Worm (Caenorhabditis elegans) whole organism, late embryonic: ENCODE data around the gene K07F5.17.

Experiments
- C08G9.2 ChIP-seq: sonication (generic microtip); optimal IDR thresholded peaks from 2 replicates; lab custom pipeline; 2016; ENCODE audit warnings: mild to moderate bottlenecking, missing genetic modification characterization, moderate library complexity, missing compliant biosample characterization
- F13H6.1 ChIP-seq: sonication (generic microtip); optimal IDR thresholded peaks from 2 replicates; lab custom pipeline; 2016; ENCODE audit warnings: missing genetic modification characterization, missing compliant biosample characterization
- K09A11.1 ChIP-seq: sonication (generic microtip); optimal IDR thresholded peaks from 2 replicates; lab custom pipeline; 2017; ENCODE audit warnings: antibody characterized with exemption, mild to moderate bottlenecking, missing genetic modification characterization, missing compliant biosample characterization; ENCODE audit not compliant: insufficient read depth
- T23F11.4 ChIP-seq: fragments of 200-800 bp; sonication (Bioruptor generic); optimal IDR thresholded peaks from 2 replicates; lab custom pipeline; 2018; ENCODE audit warnings: mild to moderate bottlenecking, missing genetic modification characterization, missing compliant biosample characterization
- Y22D7AL.16 ChIP-seq: sonication (generic microtip); optimal IDR thresholded peaks from 2 replicates; lab custom pipeline; 2016; ENCODE audit warnings: missing genetic modification characterization, missing compliant biosample characterization
- ceh-14 ChIP-seq: sonication (generic microtip); optimal IDR thresholded peaks from 2 replicates; lab custom pipeline; 2016; ENCODE audit warnings: missing genotype, missing genetic modification characterization, missing compliant biosample characterization
- ceh-2 ChIP-seq: sonication (generic microtip); optimal IDR thresholded peaks from 2 replicates; lab custom pipeline; 2016; ENCODE audit warnings: missing genotype, missing genetic modification characterization, missing compliant biosample characterization
- ceh-22 ChIP-seq: sonication (generic microtip); optimal IDR thresholded peaks from 2 replicates; lab custom pipeline; 2017; ENCODE audit warnings: missing biosample characterization, missing genetic modification characterization
- ceh-30 ChIP-seq: fragments of 150-350 bp; optimal IDR thresholded peaks from 2 replicates; lab custom pipeline; 2014; ENCODE audit warnings: missing biosample characterization, missing genetic modification characterization
- ceh-31 ChIP-seq: sonication (generic microtip); optimal IDR thresholded peaks from 2 replicates; lab custom pipeline; 2016; ENCODE audit warnings: missing genetic modification characterization, missing compliant biosample characterization
- ceh-48 ChIP-seq: sonication (generic microtip); optimal IDR thresholded peaks from 2 replicates; lab custom pipeline; 2016; ENCODE audit warnings: missing genetic modification characterization, inconsistent platforms, missing compliant biosample characterization
- ceh-6 ChIP-seq: fragments of 200-800 bp; sonication (Bioruptor generic); optimal IDR thresholded peaks from 2 replicates; lab custom pipeline; 2018; ENCODE audit warnings: mild to moderate bottlenecking, missing genetic modification characterization, missing compliant biosample characterization
- ceh-9 ChIP-seq: sonication (generic microtip); optimal IDR thresholded peaks from 2 replicates; lab custom pipeline; 2016; ENCODE audit warnings: mild to moderate bottlenecking, missing genetic modification characterization, inconsistent platforms, missing compliant biosample characterization
- che-1 ChIP-seq: sonication (generic microtip); optimal IDR thresholded peaks from 2 replicates; lab custom pipeline; 2016; ENCODE audit warnings: mild to moderate bottlenecking, missing genetic modification characterization, missing compliant biosample characterization
- dmd-4 ChIP-seq: sonication (generic microtip); optimal IDR thresholded peaks from 2 replicates; lab custom pipeline; 2016; ENCODE audit warnings: borderline replicate concordance, missing genetic modification characterization, missing compliant biosample characterization
- elt-2 ChIP-seq: sonication (generic microtip); optimal IDR thresholded peaks from 2 replicates; lab custom pipeline; 2016; ENCODE audit warnings: missing genetic modification reagents, missing genetic modification characterization, missing compliant biosample characterization
- ets-4 ChIP-seq: sonication (generic microtip); optimal IDR thresholded peaks from 2 replicates; lab custom pipeline; 2016; ENCODE audit warnings: missing genetic modification characterization, missing compliant biosample characterization
- eyg-1 ChIP-seq: sonication (generic microtip); optimal IDR thresholded peaks from 2 replicates; lab custom pipeline; 2016; ENCODE audit warnings: missing genotype, missing genetic modification characterization, missing compliant biosample characterization
- fax-1 ChIP-seq: sonication (generic microtip); optimal IDR thresholded peaks from 2 replicates; lab custom pipeline; 2016; ENCODE audit warnings: missing genotype, missing genetic modification characterization, missing compliant biosample characterization
- hlh-30 ChIP-seq: sonication (generic microtip); optimal IDR thresholded peaks from 2 replicates; lab custom pipeline; 2017; ENCODE audit warnings: antibody characterized with exemption, missing genetic modification characterization, missing compliant biosample characterization; ENCODE audit not compliant: insufficient read depth
- hlh-8 ChIP-seq: sonication (generic microtip); optimal IDR thresholded peaks from 2 replicates; lab custom pipeline; 2016; ENCODE audit warnings: missing genotype, missing genetic modification characterization, missing compliant biosample characterization
- lim-6 ChIP-seq: sonication (generic microtip); optimal IDR thresholded peaks from 2 replicates; lab custom pipeline; 2016; ENCODE audit warnings: missing genetic modification characterization, missing compliant biosample characterization
- mec-3 ChIP-seq: sonication (generic microtip); optimal IDR thresholded peaks from 2 replicates; lab custom pipeline; 2016; ENCODE audit warnings: borderline replicate concordance, missing genetic modification characterization, missing compliant biosample characterization
- nfya-1 ChIP-seq: sonication (generic microtip); optimal IDR thresholded peaks from 2 replicates; lab custom pipeline; 2017; ENCODE audit warnings: missing genetic modification characterization, mild to moderate bottlenecking, missing compliant biosample characterization, antibody characterized with exemption, moderate library complexity
- odd-2 ChIP-seq: sonication (generic microtip); optimal IDR thresholded peaks from 2 replicates; lab custom pipeline; 2017; ENCODE audit warnings: antibody characterized with exemption, mild to moderate bottlenecking, missing genetic modification characterization, missing compliant biosample characterization
- pag-3 ChIP-seq: sonication (generic microtip); optimal IDR thresholded peaks from 2 replicates; lab custom pipeline; 2016; ENCODE audit warnings: missing compliant biosample characterization, missing genetic modification characterization, borderline replicate concordance
- pax-1 ChIP-seq: fragments of 150-350 bp; optimal IDR thresholded peaks from 2 replicates; lab custom pipeline; 2014; ENCODE audit warnings: missing biosample characterization, missing genetic modification characterization
- pha-4 ChIP-seq: fragments of 150-350 bp; optimal IDR thresholded peaks from 2 replicates; lab custom pipeline; 2018; ENCODE audit warnings: missing biosample characterization, missing genetic modification reagents, missing genetic modification characterization
- pqm-1 ChIP-seq: sonication (generic microtip); optimal IDR thresholded peaks from 2 replicates; lab custom pipeline; 2016; ENCODE audit warnings: missing genetic modification characterization, missing compliant biosample characterization
- ref-2 ChIP-seq: sonication (generic microtip); optimal IDR thresholded peaks from 2 replicates; lab custom pipeline; 2016; ENCODE audit warnings: missing genetic modification characterization, missing compliant biosample characterization
- sox-2 ChIP-seq: fragments of 200-800 bp; sonication (Bioruptor generic); IDR thresholded peaks from 2 replicates; pipeline ENCODE4 v1.3.6; 2022; ENCODE audit warnings: missing genetic modification reagents, missing genetic modification characterization, missing compliant biosample characterization
- sox-4 ChIP-seq: sonication (generic microtip); optimal IDR thresholded peaks from 2 replicates; lab custom pipeline; 2017; ENCODE audit warnings: mild to moderate bottlenecking, missing genetic modification characterization, inconsistent platforms, missing compliant biosample characterization
- tbx-2 ChIP-seq: sonication (generic microtip); optimal IDR thresholded peaks from 2 replicates; lab custom pipeline; 2016; ENCODE audit warnings: missing genetic modification characterization, missing compliant biosample characterization
- unc-3 ChIP-seq, 2 experiments: fragments of 200-800 bp in 1 of 2; sonication (Bioruptor generic) in 1 of 2; sonication (generic microtip) in 1 of 2; conservative IDR thresholded peaks in 1 of 2; optimal IDR thresholded peaks in 1 of 2; 2 replicates each; pipeline versions ENCODE4 v1.3.6 to Lab custom; 2016 to 2022; ENCODE audit warnings: missing compliant biosample characterization in 2 of 2, missing genetic modification characterization in 2 of 2, missing genetic modification reagents in 1 of 2
- unc-42 ChIP-seq: sonication (generic microtip); optimal IDR thresholded peaks from 2 replicates; lab custom pipeline; 2016; ENCODE audit warnings: missing genotype, missing genetic modification characterization, missing compliant biosample characterization
- unc-86 ChIP-seq: sonication (generic microtip); optimal IDR thresholded peaks from 2 replicates; lab custom pipeline; 2016; ENCODE audit warnings: missing genetic modification characterization, missing compliant biosample characterization
- zip-5 ChIP-seq: sonication (generic microtip); optimal IDR thresholded peaks from 2 replicates; lab custom pipeline; 2016; ENCODE audit warnings: missing genetic modification characterization, missing compliant biosample characterization
- ztf-16 ChIP-seq: sonication (generic microtip); optimal IDR thresholded peaks from 2 replicates; lab custom pipeline; 2017; ENCODE audit warnings: missing genetic modification characterization, missing compliant biosample characterization

Gene K07F5.17

DNA sequence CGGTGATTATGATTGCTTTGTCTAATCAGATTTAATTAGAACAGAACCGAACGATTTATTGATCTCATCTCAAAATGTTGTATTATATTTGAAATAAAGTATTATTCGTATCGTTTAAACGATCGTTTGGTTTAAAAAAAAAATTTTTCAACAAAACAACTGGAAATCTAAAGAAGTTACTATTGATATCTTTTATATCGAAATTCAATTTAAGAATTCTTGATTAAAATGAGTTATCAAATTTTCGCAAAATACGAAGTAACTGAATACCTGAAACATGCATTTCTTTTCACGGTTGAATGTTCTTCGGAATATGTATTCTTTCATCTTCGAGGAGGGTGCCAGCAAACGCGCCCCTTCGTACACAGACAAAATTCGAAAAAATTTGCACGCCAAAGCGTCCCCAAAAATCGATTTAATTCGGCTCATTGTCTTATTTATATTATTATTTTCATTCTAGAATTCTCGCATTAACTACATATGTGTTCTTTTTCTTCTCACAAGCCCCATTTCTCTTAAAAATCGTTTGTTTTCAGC, 15.8 kb downstream of the K07F5.17 start, which contains the start of gene npp-1:
Gene npp-1, plus strand, starts transcription at position 537 of the 537 bp plus-strand sequence.
- TF ChIP-seq ref-2 (tag; lab: Kevin White, UChicago) (peak; percentile 21), ceh-9 (tag; lab: Kevin White, UChicago) (no peak), ets-4 (tag; lab: Kevin White, UChicago) (peak; percentile 12), nfya-1 (tag; lab: Kevin White, UChicago) (peak; percentile 14), C08G9.2 (peak; percentile 12), sox-4 (tag; lab: Kevin White, UChicago) (no peak), ceh-30 (tag; lab: Kevin White, UChicago) (no peak), unc-42 (tag; lab: Kevin White, UChicago) (peak; percentile 6), fax-1 (peak; percentile 16), ztf-16 (tag; lab: Kevin White, UChicago) (no peak), ceh-14 (tag; lab: Kevin White, UChicago) (peak; percentile 23), hlh-8 (peak; percentile 25), ceh-48 (tag; lab: Kevin White, UChicago) (peak; percentile 38), odd-2 (tag; lab: Kevin White, UChicago) (no peak), tbx-2 (tag; lab: Kevin White, UChicago) (peak; percentile 59), eyg-1 (tag; lab: Kevin White, UChicago) (no peak), elt-2 (tag; lab: Kevin White, UChicago) (peak; percentile 43), zip-5 (peak; percentile 29), ceh-31 (tag; lab: Kevin White, UChicago) (peak; percentile 81), pqm-1 (tag; lab: Kevin White, UChicago) (no peak), hlh-30 (tag; lab: Kevin White, UChicago) (no peak)

DNA sequence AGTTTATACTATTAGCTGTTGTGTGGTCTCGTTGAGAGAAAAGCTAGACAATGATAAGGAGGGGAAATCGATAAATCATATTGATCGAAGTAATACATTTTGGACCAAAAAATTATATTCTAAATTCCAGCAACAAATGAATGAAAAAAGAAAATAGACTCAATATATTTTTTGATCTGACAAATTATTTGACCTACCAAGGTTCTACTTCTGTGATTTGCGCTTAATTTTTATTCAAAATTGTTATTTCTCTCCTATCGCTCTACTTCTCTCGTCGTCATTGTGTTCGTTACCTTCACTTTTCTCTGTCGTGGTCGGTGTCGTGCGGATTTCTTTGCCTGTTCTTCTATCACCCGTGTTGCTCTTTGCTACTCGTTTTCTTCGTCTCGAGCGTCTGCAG, 16.8 kb downstream of the K07F5.17 start:
- TF ChIP-seq ceh-48 (tag; lab: Kevin White, UChicago), result no peak
- TF ChIP-seq lim-6 (tag; lab: Kevin White, UChicago), result no peak

DNA sequence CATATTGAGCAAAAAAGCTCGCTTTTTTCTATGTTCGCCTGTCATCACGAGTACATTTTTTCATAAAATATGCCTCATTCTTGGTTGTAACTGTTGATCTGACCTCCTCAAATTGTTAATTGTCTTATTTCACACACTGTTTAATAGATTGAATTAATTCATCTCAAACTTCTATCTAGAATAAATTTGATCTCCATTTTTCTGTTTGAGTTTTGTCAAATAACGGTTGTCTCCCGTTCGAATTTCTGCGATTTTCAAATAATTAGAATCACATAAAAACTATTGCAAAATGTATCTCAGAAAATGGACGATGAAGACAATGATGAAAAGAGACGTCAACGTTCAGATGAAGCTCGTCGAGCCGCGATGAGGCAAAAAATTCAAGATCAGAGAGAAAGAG, 19.8 kb downstream of the K07F5.17 start, which contains the start of gene K07F5.14:
Gene K07F5.14, plus strand, starts transcription at position 301 of the 400 bp plus-strand sequence.
- TF ChIP-seq ceh-30 (tag; lab: Kevin White, UChicago), result no peak
- TF ChIP-seq ceh-6, result no peak
- TF ChIP-seq pha-4, result no peak
- TF ChIP-seq ceh-22 (tag; lab: Kevin White, UChicago), result no peak
- TF ChIP-seq hlh-8, result no peak
- no peak for TF ChIP-seq mec-3 (tag; lab: Kevin White, UChicago)
- TF ChIP-seq sox-2 (GFP tag; lab: Robert Waterston, UW), result no peak
- no peak for TF ChIP-seq T23F11.4 (GFP tag; lab: Kevin White, UChicago)
- no peak for TF ChIP-seq che-1 (tag; lab: Kevin White, UChicago)
- no peak for TF ChIP-seq Y22D7AL.16 (tag; lab: Kevin White, UChicago)
- no peak for TF ChIP-seq K09A11.1 (tag; lab: Kevin White, UChicago)
- TF ChIP-seq tbx-2 (tag; lab: Kevin White, UChicago), result no peak
- TF ChIP-seq ztf-16 (tag; lab: Kevin White, UChicago), result no peak
- TF ChIP-seq dmd-4, result no peak
- no peak for TF ChIP-seq pax-1 (tag; lab: Kevin White, UChicago)
- no peak for TF ChIP-seq F13H6.1 (tag; lab: Kevin White, UChicago)
- TF ChIP-seq, all 69 proteins: peak for 0

DNA sequence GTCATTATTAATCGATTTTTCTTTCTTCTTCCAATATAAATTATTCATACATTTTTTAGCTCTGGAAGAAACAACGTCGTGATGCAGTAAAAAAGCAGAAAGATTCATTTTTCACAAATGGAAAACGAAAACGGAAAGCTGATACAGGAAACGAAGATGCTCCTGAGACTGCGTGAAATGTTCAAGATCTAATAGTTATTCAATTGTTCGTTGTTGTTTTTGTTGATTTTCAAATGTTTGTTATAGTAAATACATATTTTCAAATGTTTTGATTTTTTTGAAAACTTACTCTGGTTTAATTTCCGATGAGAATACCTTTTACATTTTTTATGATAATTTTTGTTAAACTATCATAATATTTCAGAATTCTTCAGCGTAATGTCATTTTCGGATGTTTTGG, 21.6 kb downstream of the K07F5.17 start, which contains the start of gene K07F5.16:
Gene K07F5.16, plus strand, starts transcription at position 301 of the 400 bp plus-strand sequence.
- TF ChIP-seq che-1 (tag; lab: Kevin White, UChicago) (no peak), ceh-2 (tag; lab: Kevin White, UChicago) (no peak), unc-86 (tag; lab: Kevin White, UChicago) (no peak), nfya-1 (tag; lab: Kevin White, UChicago) (no peak), unc-3 (GFP tag; conservative IDR thresholded peaks at IDR 0.05; lab: Robert Waterston, UW) (no peak), unc-3 (tag; optimal IDR thresholded peaks at IDR 0.05; lab: Kevin White, UChicago) (no peak), pag-3 (no peak), F13H6.1 (tag; lab: Kevin White, UChicago) (no peak), lim-6 (tag; lab: Kevin White, UChicago) (no peak)
